Worm (Caenorhabditis elegans) whole organism, L3 larva: ENCODE measurements around the gene F09E10.5.

ENCODE experiments used
- ZK546.5 ChIP-seq: sonication (generic microtip); optimal IDR thresholded peaks from 2 replicates; lab custom pipeline; 2017; ENCODE audit warnings: missing biosample characterization, missing genetic modification characterization
- aly-2 ChIP-seq: fragments of 150-350 bp; optimal IDR thresholded peaks from 2 replicates; lab custom pipeline; 2014; ENCODE audit warnings: missing biosample characterization, missing genetic modification characterization
- ceh-16 ChIP-seq: sonication (generic microtip); optimal IDR thresholded peaks from 2 replicates; lab custom pipeline; 2017; ENCODE audit warnings: missing biosample characterization, missing genetic modification characterization
- ceh-28 ChIP-seq: fragments of 150-350 bp; optimal IDR thresholded peaks from 2 replicates; lab custom pipeline; 2014; ENCODE audit warnings: missing biosample characterization, missing genetic modification reagents, missing genetic modification characterization
- ceh-82 ChIP-seq: fragments of 150-350 bp; optimal IDR thresholded peaks from 2 replicates; lab custom pipeline; 2014; ENCODE audit warnings: missing biosample characterization, missing genetic modification characterization
- ceh-9 ChIP-seq: sonication (generic microtip); optimal IDR thresholded peaks from 2 replicates; lab custom pipeline; 2018; ENCODE audit warnings: missing biosample characterization, missing genetic modification characterization
- egl-27 ChIP-seq: sonication (generic microtip); optimal IDR thresholded peaks from 4 replicates; lab custom pipeline; 2017; ENCODE audit warnings: missing biosample characterization, missing genetic modification reagents, missing genetic modification characterization
- egl-5 ChIP-seq: fragments of 150-350 bp; optimal IDR thresholded peaks from 2 replicates; lab custom pipeline; 2017; ENCODE audit warnings: missing biosample characterization, missing genetic modification reagents, missing genetic modification characterization, inconsistent platforms
- elt-1 ChIP-seq: fragments of 150-350 bp; optimal IDR thresholded peaks from 2 replicates; lab custom pipeline; 2014; ENCODE audit warnings: missing biosample characterization, missing genetic modification characterization
- elt-2 ChIP-seq: sonication (generic microtip); optimal IDR thresholded peaks from 2 replicates; lab custom pipeline; 2016; ENCODE audit warnings: missing genetic modification reagents, mild to moderate bottlenecking, missing genetic modification characterization, missing compliant biosample characterization
- elt-3 ChIP-seq, 3 experiments: fragments of 150-350 bp in 1 of 3; sonication (generic microtip) in 2 of 3; optimal IDR thresholded peaks; 2 replicates in 2 of 3; 4 replicates in 1 of 3; lab custom pipeline; 2014 to 2017; ENCODE audit warnings: missing biosample characterization in 3 of 3, missing genetic modification characterization in 3 of 3
- hmg-11 ChIP-seq: sonication (generic microtip); optimal IDR thresholded peaks from 2 replicates; lab custom pipeline; 2016; ENCODE audit warnings: missing genetic modification characterization, missing compliant biosample characterization
- jun-1 ChIP-seq: fragments of 150-350 bp; optimal IDR thresholded peaks from 2 replicates; lab custom pipeline; 2014; ENCODE audit warnings: missing biosample characterization, missing genetic modification reagents, missing genetic modification characterization
- lin-15B ChIP-seq: fragments of 150-350 bp; optimal IDR thresholded peaks from 2 replicates; lab custom pipeline; 2014; ENCODE audit warnings: missing biosample characterization, missing genetic modification characterization
- lin-39 ChIP-seq: fragments of 150-350 bp; optimal IDR thresholded peaks from 2 replicates; lab custom pipeline; 2018; ENCODE audit warnings: missing biosample characterization, missing genetic modification reagents, missing genetic modification characterization
- lsy-12 ChIP-seq: sonication (generic microtip); optimal IDR thresholded peaks from 2 replicates; lab custom pipeline; 2016; ENCODE audit warnings: mild to moderate bottlenecking, missing genetic modification characterization, missing compliant biosample characterization
- mdl-1 ChIP-seq: fragments of 150-350 bp; optimal IDR thresholded peaks from 2 replicates; lab custom pipeline; 2014; ENCODE audit warnings: missing biosample characterization, missing genetic modification characterization
- mml-1 ChIP-seq: fragments of 150-350 bp; sonication (generic microtip); optimal IDR thresholded peaks from 3 replicates; lab custom pipeline; 2014; ENCODE audit warnings: missing biosample characterization, missing genetic modification characterization
- nfya-1 ChIP-seq: sonication (generic microtip); optimal IDR thresholded peaks from 2 replicates; lab custom pipeline; 2017; ENCODE audit warnings: missing genetic modification characterization, mild to moderate bottlenecking, missing compliant biosample characterization, antibody characterized with exemption, moderate library complexity; ENCODE audit not compliant: insufficient read depth
- nhr-11 ChIP-seq: fragments of 150-350 bp; optimal IDR thresholded peaks from 2 replicates; lab custom pipeline; 2014; ENCODE audit warnings: missing biosample characterization, missing genetic modification characterization
- nhr-12 ChIP-seq: fragments of 150-350 bp; optimal IDR thresholded peaks from 2 replicates; lab custom pipeline; 2014; ENCODE audit warnings: missing biosample characterization, missing genetic modification characterization
- nhr-23 ChIP-seq: fragments of 150-350 bp; optimal IDR thresholded peaks from 2 replicates; lab custom pipeline; 2014; ENCODE audit warnings: missing biosample characterization, missing genetic modification reagents, missing genetic modification characterization
- nhr-28 ChIP-seq: fragments of 150-350 bp; optimal IDR thresholded peaks from 2 replicates; lab custom pipeline; 2014; ENCODE audit warnings: missing biosample characterization, missing genetic modification characterization
- nhr-67 ChIP-seq: fragments of 150-350 bp; optimal IDR thresholded peaks from 2 replicates; lab custom pipeline; 2014; ENCODE audit warnings: missing biosample characterization, missing genetic modification characterization
- nhr-77 ChIP-seq: fragments of 150-350 bp; optimal IDR thresholded peaks from 2 replicates; lab custom pipeline; 2014; ENCODE audit warnings: missing biosample characterization, missing genetic modification characterization
- pha-4 ChIP-seq: fragments of 150-350 bp; optimal IDR thresholded peaks from 2 replicates; lab custom pipeline; 2014; ENCODE audit warnings: missing biosample characterization, missing genetic modification reagents, missing genetic modification characterization
- pqm-1 ChIP-seq: fragments of 150-350 bp; optimal IDR thresholded peaks from 2 replicates; lab custom pipeline; 2017; ENCODE audit warnings: missing biosample characterization, missing genetic modification characterization, inconsistent platforms
- sea-2 ChIP-seq: fragments of 150-350 bp; sonication (generic microtip); optimal IDR thresholded peaks from 4 replicates; lab custom pipeline; 2014; ENCODE audit warnings: missing biosample characterization, missing genetic modification reagents, missing genetic modification characterization
- tbx-2 ChIP-seq: sonication (generic microtip); optimal IDR thresholded peaks from 2 replicates; lab custom pipeline; 2016; ENCODE audit warnings: mild to moderate bottlenecking, missing genetic modification characterization, missing compliant biosample characterization
- unc-62 ChIP-seq: fragments of 150-350 bp; sonication (generic microtip); optimal IDR thresholded peaks from 4 replicates; lab custom pipeline; 2014; ENCODE audit warnings: missing biosample characterization, missing genetic modification reagents, missing genetic modification characterization
- ztf-11 ChIP-seq: fragments of 150-350 bp; optimal IDR thresholded peaks from 2 replicates; lab custom pipeline; 2014; ENCODE audit warnings: missing biosample characterization, missing genetic modification characterization
- ztf-4 ChIP-seq: fragments of 150-350 bp; optimal IDR thresholded peaks from 2 replicates; lab custom pipeline; 2014; ENCODE audit warnings: missing biosample characterization, missing genetic modification characterization

F09E10.5 gene

ce11 chrX:1494256-1494655, at the start of gene F09E10.5:
F09E10.5 (minus strand) TSS chrX:1494356.
- TF ChIP-seq egl-27 (tag; lab: Kevin White, UChicago): no peak
- no peak for TF ChIP-seq ztf-11 (tag; lab: Kevin White, UChicago)
- no peak for TF ChIP-seq elt-2 (tag; lab: Kevin White, UChicago)
- TF ChIP-seq ceh-9 (tag; lab: Kevin White, UChicago): no peak
- TF ChIP-seq nhr-67 (tag; lab: Kevin White, UChicago): no peak
- TF ChIP-seq unc-62 (GFP tag; lab: Kevin White, UChicago): no peak
- no peak for TF ChIP-seq lin-39 (tag; lab: Kevin White, UChicago)
- TF ChIP-seq elt-1 (tag; lab: Kevin White, UChicago): no peak
- TF ChIP-seq nhr-77 (tag; lab: Kevin White, UChicago): no peak
- TF ChIP-seq jun-1 (tag; lab: Kevin White, UChicago): no peak
- TF ChIP-seq ceh-82: no peak
- no peak for TF ChIP-seq tbx-2 (tag; lab: Kevin White, UChicago)

ce11 chrX:1543432-1543831, 49.3 kb upstream of the F09E10.5 start:
- TF ChIP-seq elt-2 (tag; lab: Kevin White, UChicago): peak; percentile 63
- TF ChIP-seq egl-27 (tag; lab: Kevin White, UChicago): no peak
- no peak for TF ChIP-seq ZK546.5
- TF ChIP-seq lin-39 (tag; lab: Kevin White, UChicago): no peak
- TF ChIP-seq nhr-23 (tag; lab: Kevin White, UChicago): no peak
- no peak for TF ChIP-seq ztf-4 (tag; lab: Kevin White, UChicago)
- TF ChIP-seq nfya-1 (tag; lab: Kevin White, UChicago): no peak
- peak; percentile 80 for TF ChIP-seq pqm-1
- no peak for TF ChIP-seq mdl-1 (tag; lab: Kevin White, UChicago)

- no peak for TF ChIP-seq ceh-9 (tag; lab: Kevin White, UChicago)
- no peak for TF ChIP-seq nhr-23 (tag; lab: Kevin White, UChicago)
- TF ChIP-seq mml-1 (tag; lab: Kevin White, UChicago): no peak
- peak; percentile 90 for TF ChIP-seq elt-2 (tag; lab: Kevin White, UChicago)
- peak; percentile 87 for TF ChIP-seq pqm-1
- TF ChIP-seq ztf-4 (tag; lab: Kevin White, UChicago): no peak
- TF ChIP-seq pha-4: peak; percentile 21
- TF ChIP-seq unc-62 (GFP tag; lab: Kevin White, UChicago): no peak
- TF ChIP-seq lin-39 (tag; lab: Kevin White, UChicago): no peak
- TF ChIP-seq nhr-12 (tag; lab: Kevin White, UChicago): no peak
- TF ChIP-seq jun-1 (tag; lab: Kevin White, UChicago): peak; percentile 40
- TF ChIP-seq aly-2 (tag; lab: Kevin White, UChicago): no peak
- TF ChIP-seq sea-2 (GFP tag; lab: Kevin White, UChicago): no peak
Observed at ce11 chrX:1541072-1541471, 46.9 kb upstream of the F09E10.5 start.

ce11 chrX:1538830-1539229, 44.7 kb upstream of the F09E10.5 start:
- TF ChIP-seq nhr-12 (tag; lab: Kevin White, UChicago) (no peak), hmg-11 (tag; lab: Kevin White, UChicago) (no peak), elt-2 (tag; lab: Kevin White, UChicago) (no peak), elt-3 (tag; optimal IDR thresholded peaks at IDR 0.05; lab: Kevin White, UChicago) (no peak), aly-2 (tag; lab: Kevin White, UChicago) (no peak), unc-62 (GFP tag; lab: Kevin White, UChicago) (no peak), ceh-28 (no peak), nhr-11 (no peak), ceh-82 (no peak), lin-15B (tag; lab: Kevin White, UChicago) (no peak), nhr-28 (tag; lab: Kevin White, UChicago) (no peak), egl-5 (no peak)
- TF ChIP-seq, all 47 proteins: peak for 0

ce11 chrX:1536138-1536537, 42.0 kb upstream of the F09E10.5 start, which contains the start of gene K06A9.2:
K06A9.2 (plus strand) TSS chrX:1536366.
- TF ChIP-seq nhr-77 (tag; lab: Kevin White, UChicago): no peak
- peak; percentile 29 for TF ChIP-seq nfya-1 (tag; lab: Kevin White, UChicago)
- no peak for TF ChIP-seq lin-15B (tag; lab: Kevin White, UChicago)
- peak; percentile 42 for TF ChIP-seq nhr-11
- TF ChIP-seq pha-4: peak; percentile 83
- no peak for TF ChIP-seq lsy-12 (tag; lab: Kevin White, UChicago)
- no peak for TF ChIP-seq aly-2 (tag; lab: Kevin White, UChicago)
- TF ChIP-seq ceh-16: no peak
